Worm (Caenorhabditis elegans) whole organism, late embryonic: ENCODE measurements around the gene T05A8.11.

ENCODE experiments used
- C08G9.2 ChIP-seq: sonication (generic microtip); optimal IDR thresholded peaks from 2 replicates; lab custom pipeline; 2016; ENCODE audit warnings: mild to moderate bottlenecking, missing genetic modification characterization, moderate library complexity, missing compliant biosample characterization
- K02D7.2 ChIP-seq: sonication (generic microtip); optimal IDR thresholded peaks from 2 replicates; lab custom pipeline; 2017; ENCODE audit warnings: mild to moderate bottlenecking, missing genetic modification characterization, missing compliant biosample characterization
- K09A11.1 ChIP-seq: sonication (generic microtip); optimal IDR thresholded peaks from 2 replicates; lab custom pipeline; 2017; ENCODE audit warnings: antibody characterized with exemption, mild to moderate bottlenecking, missing genetic modification characterization, missing compliant biosample characterization; ENCODE audit not compliant: insufficient read depth
- ama-1 ChIP-seq: fragments of 150-350 bp; optimal IDR thresholded peaks from 2 replicates; lab custom pipeline; 2014
- ceh-18 ChIP-seq: sonication (generic microtip); optimal IDR thresholded peaks from 2 replicates; lab custom pipeline; 2016; ENCODE audit warnings: missing genetic modification characterization, missing compliant biosample characterization
- ceh-19 ChIP-seq: fragments of 200-800 bp; sonication (Bioruptor generic); optimal IDR thresholded peaks from 2 replicates; lab custom pipeline; 2018; ENCODE audit warnings: mild to moderate bottlenecking, missing genetic modification characterization, missing compliant biosample characterization
- ceh-34 ChIP-seq: sonication (generic microtip); optimal IDR thresholded peaks from 2 replicates; lab custom pipeline; 2016; ENCODE audit warnings: mild to moderate bottlenecking, missing genetic modification characterization, missing compliant biosample characterization
- ceh-45 ChIP-seq: fragments of 200-800 bp; sonication (Bioruptor generic); IDR thresholded peaks from 2 replicates; pipeline ENCODE4 v1.3.6; 2022; ENCODE audit warnings: missing genetic modification reagents, missing genetic modification characterization, missing compliant biosample characterization
- ceh-48 ChIP-seq: sonication (generic microtip); optimal IDR thresholded peaks from 2 replicates; lab custom pipeline; 2016; ENCODE audit warnings: missing genetic modification characterization, inconsistent platforms, missing compliant biosample characterization
- ceh-6 ChIP-seq: fragments of 200-800 bp; sonication (Bioruptor generic); optimal IDR thresholded peaks from 2 replicates; lab custom pipeline; 2018; ENCODE audit warnings: mild to moderate bottlenecking, missing genetic modification characterization, missing compliant biosample characterization
- ceh-9 ChIP-seq: sonication (generic microtip); optimal IDR thresholded peaks from 2 replicates; lab custom pipeline; 2016; ENCODE audit warnings: mild to moderate bottlenecking, missing genetic modification characterization, inconsistent platforms, missing compliant biosample characterization
- che-1 ChIP-seq: sonication (generic microtip); optimal IDR thresholded peaks from 2 replicates; lab custom pipeline; 2016; ENCODE audit warnings: mild to moderate bottlenecking, missing genetic modification characterization, missing compliant biosample characterization
- dmd-4 ChIP-seq: sonication (generic microtip); optimal IDR thresholded peaks from 2 replicates; lab custom pipeline; 2016; ENCODE audit warnings: borderline replicate concordance, missing genetic modification characterization, missing compliant biosample characterization
- elt-2 ChIP-seq: sonication (generic microtip); optimal IDR thresholded peaks from 2 replicates; lab custom pipeline; 2016; ENCODE audit warnings: missing genetic modification reagents, missing genetic modification characterization, missing compliant biosample characterization
- elt-4 ChIP-seq: sonication (generic microtip); optimal IDR thresholded peaks from 2 replicates; lab custom pipeline; 2016; ENCODE audit warnings: missing genetic modification characterization, missing compliant biosample characterization
- ets-4 ChIP-seq: sonication (generic microtip); optimal IDR thresholded peaks from 2 replicates; lab custom pipeline; 2016; ENCODE audit warnings: missing genetic modification characterization, missing compliant biosample characterization
- fax-1 ChIP-seq: sonication (generic microtip); optimal IDR thresholded peaks from 2 replicates; lab custom pipeline; 2016; ENCODE audit warnings: missing genotype, missing genetic modification characterization, missing compliant biosample characterization
- fkh-10 ChIP-seq: fragments of 150-350 bp; optimal IDR thresholded peaks from 2 replicates; lab custom pipeline; 2014; ENCODE audit warnings: missing biosample characterization, missing genetic modification reagents, missing genetic modification characterization
- fkh-6 ChIP-seq: sonication (generic microtip); optimal IDR thresholded peaks from 2 replicates; lab custom pipeline; 2016; ENCODE audit warnings: missing genetic modification characterization, missing compliant biosample characterization
- hlh-30 ChIP-seq: sonication (generic microtip); optimal IDR thresholded peaks from 2 replicates; lab custom pipeline; 2017; ENCODE audit warnings: antibody characterized with exemption, missing genetic modification characterization, missing compliant biosample characterization; ENCODE audit not compliant: insufficient read depth
- hlh-6 ChIP-seq: sonication (generic microtip); optimal IDR thresholded peaks from 2 replicates; lab custom pipeline; 2016; ENCODE audit warnings: missing genotype, missing genetic modification characterization, missing compliant biosample characterization
- hlh-8 ChIP-seq: sonication (generic microtip); optimal IDR thresholded peaks from 2 replicates; lab custom pipeline; 2016; ENCODE audit warnings: missing genotype, missing genetic modification characterization, missing compliant biosample characterization
- lim-6 ChIP-seq: sonication (generic microtip); optimal IDR thresholded peaks from 2 replicates; lab custom pipeline; 2016; ENCODE audit warnings: missing genetic modification characterization, missing compliant biosample characterization
- lin-11 ChIP-seq: fragments of 200-800 bp; sonication (Bioruptor generic); optimal IDR thresholded peaks from 2 replicates; lab custom pipeline; 2018; ENCODE audit warnings: mild to moderate bottlenecking, missing genetic modification characterization, missing compliant biosample characterization
- madf-2 ChIP-seq: sonication (generic microtip); optimal IDR thresholded peaks from 2 replicates; lab custom pipeline; 2017; ENCODE audit warnings: missing genetic modification characterization, missing compliant biosample characterization
- nfya-1 ChIP-seq: sonication (generic microtip); optimal IDR thresholded peaks from 2 replicates; lab custom pipeline; 2017; ENCODE audit warnings: missing genetic modification characterization, mild to moderate bottlenecking, missing compliant biosample characterization, antibody characterized with exemption, moderate library complexity
- npax-4 ChIP-seq: sonication (generic microtip); optimal IDR thresholded peaks from 2 replicates; lab custom pipeline; 2016; ENCODE audit warnings: missing genetic modification characterization, missing compliant biosample characterization
- odd-2 ChIP-seq: sonication (generic microtip); optimal IDR thresholded peaks from 2 replicates; lab custom pipeline; 2017; ENCODE audit warnings: antibody characterized with exemption, mild to moderate bottlenecking, missing genetic modification characterization, missing compliant biosample characterization
- pat-9 ChIP-seq: fragments of 200-800 bp; sonication (Bioruptor generic); optimal IDR thresholded peaks from 2 replicates; lab custom pipeline; 2018; ENCODE audit warnings: mild to moderate bottlenecking, missing genetic modification characterization, moderate library complexity, missing compliant biosample characterization
- pax-1 ChIP-seq: fragments of 150-350 bp; optimal IDR thresholded peaks from 2 replicates; lab custom pipeline; 2014; ENCODE audit warnings: missing biosample characterization, missing genetic modification characterization
- pha-2 ChIP-seq: sonication (generic microtip); optimal IDR thresholded peaks from 2 replicates; lab custom pipeline; 2017; ENCODE audit warnings: mild to moderate bottlenecking, missing genetic modification characterization, missing compliant biosample characterization
- ref-2 ChIP-seq: sonication (generic microtip); optimal IDR thresholded peaks from 2 replicates; lab custom pipeline; 2016; ENCODE audit warnings: missing genetic modification characterization, missing compliant biosample characterization
- rnt-1 ChIP-seq: sonication (generic microtip); optimal IDR thresholded peaks from 2 replicates; lab custom pipeline; 2016; ENCODE audit warnings: missing genetic modification characterization, missing compliant biosample characterization
- sox-4 ChIP-seq: sonication (generic microtip); optimal IDR thresholded peaks from 2 replicates; lab custom pipeline; 2017; ENCODE audit warnings: mild to moderate bottlenecking, missing genetic modification characterization, inconsistent platforms, missing compliant biosample characterization
- syd-9 ChIP-seq: sonication (generic microtip); optimal IDR thresholded peaks from 2 replicates; lab custom pipeline; 2016; ENCODE audit warnings: mild to moderate bottlenecking, missing genetic modification characterization, moderate library complexity, missing compliant biosample characterization
- unc-55 ChIP-seq: sonication (generic microtip); optimal IDR thresholded peaks from 2 replicates; lab custom pipeline; 2017; ENCODE audit warnings: missing biosample characterization, missing genetic modification reagents, missing genetic modification characterization
- zip-5 ChIP-seq: sonication (generic microtip); optimal IDR thresholded peaks from 2 replicates; lab custom pipeline; 2016; ENCODE audit warnings: missing genetic modification characterization, missing compliant biosample characterization
- ztf-16 ChIP-seq: sonication (generic microtip); optimal IDR thresholded peaks from 2 replicates; lab custom pipeline; 2017; ENCODE audit warnings: missing genetic modification characterization, missing compliant biosample characterization

Gene T05A8.11

ce11 chrII:2762108-2762507 lies 36.6 kb upstream of the T05A8.11 start, which contains the start of gene fbxb-106:
Gene fbxb-106 (plus strand): TSS chrII:2762408.
- no peak for TF ChIP-seq npax-4 (tag; lab: Kevin White, UChicago)
- TF ChIP-seq pax-1 (tag; lab: Kevin White, UChicago): no peak
- no peak for TF ChIP-seq ceh-34
- TF ChIP-seq ztf-16: no peak
- TF ChIP-seq ceh-45 (GFP tag; lab: Robert Waterston, UW): no peak
- TF ChIP-seq zip-5 (tag; lab: Kevin White, UChicago): no peak
- TF ChIP-seq ceh-19: no peak
- TF ChIP-seq K09A11.1 (tag; lab: Kevin White, UChicago): no peak
- no peak for TF ChIP-seq lim-6 (tag; lab: Kevin White, UChicago)
- no peak for TF ChIP-seq pat-9 (tag; lab: Kevin White, UChicago)
- TF ChIP-seq ceh-6: no peak
- no peak for TF ChIP-seq ceh-48 (tag; lab: Kevin White, UChicago)
- TF ChIP-seq nfya-1 (tag; lab: Kevin White, UChicago): no peak
- no peak for TF ChIP-seq lin-11 (tag; lab: Kevin White, UChicago)
- TF ChIP-seq unc-55 (GFP tag; lab: Kevin White, UChicago): no peak
- TF ChIP-seq fkh-6: no peak
- TF ChIP-seq fkh-10 (GFP tag; lab: Kevin White, UChicago): no peak
- TF ChIP-seq K02D7.2 (tag; lab: Kevin White, UChicago): no peak
- TF ChIP-seq rnt-1 (tag; lab: Kevin White, UChicago): no peak

ce11 chrII:2758476-2758875 lies 33.0 kb upstream of the T05A8.11 start, which contains the start of gene fbxb-107:
Gene fbxb-107 (plus strand): TSS chrII:2758772.
- TF ChIP-seq ceh-48 (tag; lab: Kevin White, UChicago) (peak; percentile 54), ref-2 (no peak), hlh-30 (tag; lab: Kevin White, UChicago) (peak; percentile 72)
- TF ChIP-seq, all 69 proteins: peak for 2

- TF ChIP-seq pha-2 (tag; lab: Kevin White, UChicago): no peak
- no peak for TF ChIP-seq ceh-18 (tag; lab: Kevin White, UChicago)
- no peak for TF ChIP-seq fax-1 (tag; lab: Kevin White, UChicago)
- no peak for TF ChIP-seq K09A11.1 (tag; lab: Kevin White, UChicago)
- no peak for TF ChIP-seq hlh-30 (tag; lab: Kevin White, UChicago)
- TF ChIP-seq ceh-9 (tag; lab: Kevin White, UChicago): no peak
- TF ChIP-seq dmd-4 (tag; lab: Kevin White, UChicago): no peak
- no peak for TF ChIP-seq elt-4 (tag; lab: Kevin White, UChicago)
- no peak for TF ChIP-seq sox-4 (tag; lab: Kevin White, UChicago)
- TF ChIP-seq syd-9 (tag; lab: Kevin White, UChicago): no peak
Measured at ce11 chrII:2757954-2758353, 32.5 kb upstream of the T05A8.11 start, which contains the start of gene F29A7.8. Gene F29A7.8 (minus strand): TSS chrII:2758054.

- TF ChIP-seq hlh-8 (no peak), ets-4 (tag; lab: Kevin White, UChicago) (no peak), odd-2 (tag; lab: Kevin White, UChicago) (no peak), ztf-16 (no peak), hlh-6 (no peak), pax-1 (tag; lab: Kevin White, UChicago) (no peak), C08G9.2 (tag; lab: Kevin White, UChicago) (no peak), rnt-1 (tag; lab: Kevin White, UChicago) (no peak), elt-2 (tag; lab: Kevin White, UChicago) (no peak), madf-2 (tag; lab: Kevin White, UChicago) (no peak), pat-9 (tag; lab: Kevin White, UChicago) (no peak), ama-1 (no peak), che-1 (tag; lab: Kevin White, UChicago) (no peak), ceh-9 (tag; lab: Kevin White, UChicago) (no peak), syd-9 (tag; lab: Kevin White, UChicago) (no peak)
Measured at ce11 chrII:2756351-2756750, 30.9 kb upstream of the T05A8.11 start.
